Worm (Caenorhabditis elegans) whole organism, L1 larva: ENCODE data around the gene Y50D4A.5.

ENCODE experiments used
- C16A3.4 ChIP-seq: fragments of 150-350 bp; optimal IDR thresholded peaks from 2 replicates; lab custom pipeline; 2014; ENCODE audit warnings: missing biosample characterization, missing genetic modification characterization
- C34B4.2 ChIP-seq: sonication (generic microtip); optimal IDR thresholded peaks from 2 replicates; lab custom pipeline; 2017; ENCODE audit warnings: mild to moderate bottlenecking, missing genetic modification characterization, missing compliant biosample characterization
- F16B12.6 ChIP-seq: fragments of 150-350 bp; optimal IDR thresholded peaks from 2 replicates; lab custom pipeline; 2014; ENCODE audit warnings: missing biosample characterization, missing genetic modification characterization
- ama-1 ChIP-seq: fragments of 150-350 bp; optimal IDR thresholded peaks from 2 replicates; lab custom pipeline; 2014
- blmp-1 ChIP-seq: fragments of 150-350 bp; optimal IDR thresholded peaks from 2 replicates; lab custom pipeline; 2014; ENCODE audit warnings: missing biosample characterization, missing genetic modification characterization
- ceh-8 ChIP-seq: fragments of 200-800 bp; sonication (Bioruptor generic); optimal IDR thresholded peaks from 2 replicates; lab custom pipeline; 2018; ENCODE audit warnings: mild to moderate bottlenecking, missing genetic modification characterization, moderate library complexity, missing compliant biosample characterization
- ceh-82 ChIP-seq, 3 experiments: fragments of 150-350 bp in 1 of 3; sonication (generic microtip) in 2 of 3; optimal IDR thresholded peaks; 2 replicates each; lab custom pipeline; 2014 to 2017; ENCODE audit warnings: missing biosample characterization in 3 of 3, missing genetic modification characterization in 3 of 3
- ceh-90 ChIP-seq: sonication (generic microtip); optimal IDR thresholded peaks from 2 replicates; lab custom pipeline; 2016; ENCODE audit warnings: missing genetic modification characterization, missing compliant biosample characterization
- dsc-1 ChIP-seq: sonication (generic microtip); optimal IDR thresholded peaks from 2 replicates; lab custom pipeline; 2016; ENCODE audit warnings: mild to moderate bottlenecking, missing genetic modification characterization, missing compliant biosample characterization
- egl-13 ChIP-seq: sonication (generic microtip); optimal IDR thresholded peaks from 2 replicates; lab custom pipeline; 2016; ENCODE audit warnings: missing genotype, missing genetic modification reagents, missing genetic modification characterization, missing compliant biosample characterization
- egl-27 ChIP-seq, 2 experiments: fragments of 150-350 bp in 1 of 2; sonication (generic microtip); optimal IDR thresholded peaks; 3 replicates each; lab custom pipeline; 2017 to 2018; ENCODE audit warnings: missing biosample characterization in 2 of 2, missing genetic modification characterization in 2 of 2, missing genetic modification reagents in 2 of 2
- elt-3 ChIP-seq, 6 experiments: fragments of 150-350 bp in 1 of 6; sonication (generic microtip); optimal IDR thresholded peaks; 2 replicates each; lab custom pipeline; 2017 to 2018; ENCODE audit warnings: missing biosample characterization in 6 of 6, missing genetic modification characterization in 6 of 6, inconsistent platforms in 1 of 6
- ets-5 ChIP-seq: fragments of 200-800 bp; sonication (Bioruptor generic); IDR thresholded peaks from 2 replicates; pipeline ENCODE4 v1.3.6; 2022; ENCODE audit warnings: missing genetic modification characterization, missing compliant biosample characterization
- fkh-10 ChIP-seq: sonication (generic microtip); optimal IDR thresholded peaks from 2 replicates; lab custom pipeline; 2017; ENCODE audit warnings: missing biosample characterization, missing genetic modification reagents, missing genetic modification characterization
- fkh-8 ChIP-seq: sonication (generic microtip); optimal IDR thresholded peaks from 2 replicates; lab custom pipeline; 2016; ENCODE audit warnings: mild to moderate bottlenecking, missing genetic modification characterization, missing compliant biosample characterization
- hlh-17 ChIP-seq: fragments of 200-800 bp; sonication (Bioruptor generic); optimal IDR thresholded peaks from 2 replicates; lab custom pipeline; 2018; ENCODE audit warnings: missing genetic modification characterization, mild to moderate bottlenecking, missing compliant biosample characterization, moderate library complexity, borderline replicate concordance
- hlh-4 ChIP-seq: sonication (generic microtip); optimal IDR thresholded peaks from 2 replicates; lab custom pipeline; 2016; ENCODE audit warnings: mild to moderate bottlenecking, missing genetic modification characterization, missing compliant biosample characterization
- isw-1 ChIP-seq: fragments of 200-800 bp; sonication (Bioruptor generic); IDR thresholded peaks from 2 replicates; pipeline ENCODE4 v1.3.6; 2022; ENCODE audit warnings: missing genetic modification characterization, missing compliant biosample characterization
- lin-14 ChIP-seq: fragments of 200-800 bp; sonication (Bioruptor generic); optimal IDR thresholded peaks from 2 replicates; lab custom pipeline; 2018; ENCODE audit warnings: mild to moderate bottlenecking, missing genetic modification characterization, moderate library complexity, missing compliant biosample characterization
- lin-39 ChIP-seq: fragments of 150-350 bp; optimal IDR thresholded peaks from 2 replicates; lab custom pipeline; 2014; ENCODE audit warnings: missing biosample characterization, missing genetic modification reagents, missing genetic modification characterization
- lsy-2 ChIP-seq, 2 experiments: fragments of 150-350 bp; optimal IDR thresholded peaks; 2 replicates each; lab custom pipeline; 2014; ENCODE audit warnings: missing biosample characterization in 2 of 2, missing genetic modification characterization in 2 of 2
- mab-9 ChIP-seq: fragments of 200-800 bp; sonication (Bioruptor generic); IDR thresholded peaks from 2 replicates; pipeline ENCODE4 v1.3.6; 2022; ENCODE audit warnings: missing genetic modification reagents, missing genetic modification characterization, missing compliant biosample characterization
- nhr-11 ChIP-seq: fragments of 150-350 bp; optimal IDR thresholded peaks from 2 replicates; lab custom pipeline; 2014; ENCODE audit warnings: missing biosample characterization, missing genetic modification characterization
- nhr-47 ChIP-seq: sonication (generic microtip); optimal IDR thresholded peaks from 2 replicates; lab custom pipeline; 2016; ENCODE audit warnings: mild to moderate bottlenecking, missing genetic modification characterization, moderate library complexity, missing compliant biosample characterization
- nhr-71 ChIP-seq: sonication (generic microtip); optimal IDR thresholded peaks from 2 replicates; lab custom pipeline; 2016; ENCODE audit warnings: mild to moderate bottlenecking, missing genetic modification characterization, moderate library complexity, missing compliant biosample characterization
- nhr-76 ChIP-seq: sonication (generic microtip); optimal IDR thresholded peaks from 2 replicates; lab custom pipeline; 2017; ENCODE audit warnings: missing biosample characterization, missing genetic modification characterization
- nhr-77 ChIP-seq: fragments of 150-350 bp; optimal IDR thresholded peaks from 2 replicates; lab custom pipeline; 2014; ENCODE audit warnings: missing biosample characterization, missing genetic modification characterization
- nhr-84 ChIP-seq: sonication (generic microtip); optimal IDR thresholded peaks from 2 replicates; lab custom pipeline; 2017; ENCODE audit warnings: missing biosample characterization, missing genetic modification characterization
- rnt-1 ChIP-seq: sonication (generic microtip); optimal IDR thresholded peaks from 2 replicates; lab custom pipeline; 2016; ENCODE audit warnings: mild to moderate bottlenecking, missing genetic modification characterization, moderate library complexity, missing compliant biosample characterization
- skn-1 ChIP-seq: fragments of 150-350 bp; optimal IDR thresholded peaks from 2 replicates; lab custom pipeline; 2014; ENCODE audit warnings: missing biosample characterization, missing genetic modification characterization
- snpc-4 ChIP-seq: fragments of 150-350 bp; optimal IDR thresholded peaks from 2 replicates; lab custom pipeline; 2014; ENCODE audit warnings: missing biosample characterization, missing genetic modification characterization
- sox-4 ChIP-seq: sonication (generic microtip); optimal IDR thresholded peaks from 2 replicates; lab custom pipeline; 2016; ENCODE audit warnings: missing genetic modification characterization, missing compliant biosample characterization
- tbx-2 ChIP-seq: sonication (generic microtip); optimal IDR thresholded peaks from 2 replicates; lab custom pipeline; 2016; ENCODE audit warnings: missing genetic modification characterization, missing compliant biosample characterization
- unc-130 ChIP-seq: fragments of 150-350 bp; optimal IDR thresholded peaks from 2 replicates; lab custom pipeline; 2017; ENCODE audit warnings: missing biosample characterization, missing genetic modification characterization, inconsistent platforms
- unc-98 ChIP-seq: fragments of 200-800 bp; sonication (Bioruptor generic); IDR thresholded peaks from 2 replicates; pipeline ENCODE4 v1.3.6; 2022; ENCODE audit warnings: missing genetic modification characterization, missing compliant biosample characterization
- zip-4 ChIP-seq: fragments of 200-800 bp; sonication (Bioruptor generic); optimal IDR thresholded peaks from 2 replicates; lab custom pipeline; 2018; ENCODE audit warnings: mild to moderate bottlenecking, missing genetic modification characterization, moderate library complexity, missing compliant biosample characterization
- ztf-4 ChIP-seq: fragments of 150-350 bp; optimal IDR thresholded peaks from 2 replicates; lab custom pipeline; 2014; ENCODE audit warnings: missing biosample characterization, missing genetic modification characterization

The Y50D4A.5 gene

DNA sequence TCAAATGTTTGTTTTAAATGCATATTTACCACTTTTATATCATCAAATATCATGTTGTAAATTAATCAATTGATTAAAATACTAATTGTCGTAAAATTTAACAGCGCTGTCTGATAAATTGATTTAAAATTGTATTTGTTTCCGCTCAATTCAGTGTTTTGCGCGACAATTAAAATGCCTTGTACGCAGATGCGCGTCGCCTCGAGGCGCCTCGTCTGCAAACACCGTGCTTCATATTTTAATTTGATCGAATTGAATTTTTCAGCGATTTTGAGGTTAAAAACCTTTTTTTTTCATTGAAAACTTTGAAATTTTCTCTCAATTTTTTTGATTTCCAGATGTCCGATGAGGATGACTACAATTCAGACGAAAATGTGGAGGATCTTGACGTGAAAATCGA, at the start of gene Y50D4A.5 (continued):
- no peak for TF ChIP-seq zip-4
- TF ChIP-seq fkh-8: no peak
- TF ChIP-seq hlh-4: no peak
- TF ChIP-seq nhr-47: peak; percentile 47
- no peak for TF ChIP-seq ztf-4 (tag; lab: Kevin White, UChicago)
- no peak for TF ChIP-seq C16A3.4 (tag; lab: Kevin White, UChicago)
- no peak for TF ChIP-seq ceh-8 (GFP tag; lab: Kevin White, UChicago)
- TF ChIP-seq skn-1 (tag; lab: Kevin White, UChicago): no peak
- no peak for TF ChIP-seq nhr-11 (tag; lab: Kevin White, UChicago)
- TF ChIP-seq nhr-76: no peak
- TF ChIP-seq fkh-10 (GFP tag; lab: Kevin White, UChicago): no peak
- no peak for TF ChIP-seq egl-27 (tag; optimal IDR thresholded peaks at IDR 0.05; lab: Kevin White, UChicago)
- TF ChIP-seq tbx-2 (tag; lab: Kevin White, UChicago): peak; percentile 28
- peak; percentile 78 for TF ChIP-seq F16B12.6 (tag; lab: Kevin White, UChicago)
- no peak for TF ChIP-seq ets-5 (GFP tag; lab: Robert Waterston, UW)
- no peak for TF ChIP-seq lin-39 (tag; lab: Kevin White, UChicago)
- no peak for TF ChIP-seq mab-9 (GFP tag; lab: Robert Waterston, UW)
- TF ChIP-seq dsc-1 (tag; lab: Kevin White, UChicago): peak; percentile 31
- TF ChIP-seq sox-4 (tag; lab: Kevin White, UChicago): no peak
- no peak for TF ChIP-seq unc-98 (GFP tag; lab: Robert Waterston, UW)
- no peak for TF ChIP-seq egl-13 (tag; lab: Kevin White, UChicago)
- no peak for TF ChIP-seq hlh-17 (GFP tag; lab: Kevin White, UChicago)
- TF ChIP-seq snpc-4 (tag; lab: Kevin White, UChicago): no peak
- no peak for TF ChIP-seq nhr-71 (tag; lab: Kevin White, UChicago)
- no peak for TF ChIP-seq blmp-1 (tag; lab: Kevin White, UChicago)
- peak; percentile 45 for TF ChIP-seq isw-1 (GFP tag; lab: Robert Waterston, UW)
- no peak for TF ChIP-seq rnt-1 (tag; lab: Kevin White, UChicago)
- no peak for TF ChIP-seq nhr-77 (tag; lab: Kevin White, UChicago)
- TF ChIP-seq unc-130 (tag; lab: Kevin White, UChicago): no peak
- no peak for TF ChIP-seq nhr-84
- TF ChIP-seq elt-3 (tag; optimal IDR thresholded peaks at IDR 0.05; lab: Kevin White, UChicago): no peak

DNA sequence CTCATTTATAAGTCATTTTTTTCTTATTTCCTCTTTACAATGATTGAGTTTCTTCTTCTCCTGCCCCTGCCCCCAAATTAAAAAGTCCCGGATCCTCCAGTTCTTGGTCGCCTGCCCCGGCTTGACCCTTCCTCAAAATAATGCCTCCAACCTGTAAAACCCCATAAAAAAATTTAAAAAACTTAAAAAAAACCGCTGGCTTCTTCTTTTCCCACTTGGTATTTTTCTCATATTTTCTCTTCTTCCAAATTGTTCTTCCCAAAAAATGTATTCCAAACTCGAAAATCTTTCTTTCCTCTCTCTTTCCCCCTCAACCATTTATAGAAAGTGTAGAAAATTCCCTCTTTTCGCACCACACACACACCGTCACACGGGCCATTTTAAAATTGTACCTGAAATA, 49.7 kb upstream of the Y50D4A.5 start:
- TF ChIP-seq lin-14 (GFP tag; lab: Kevin White, UChicago): peak; percentile 15
- peak in 1 of 3 experiments; percentile 9 for TF ChIP-seq ceh-82 (tag; optimal IDR thresholded peaks at IDR 0.05; lab: Kevin White, UChicago)
- TF ChIP-seq isw-1 (GFP tag; lab: Robert Waterston, UW): no peak
- TF ChIP-seq, all 84 proteins: peak for 2

DNA sequence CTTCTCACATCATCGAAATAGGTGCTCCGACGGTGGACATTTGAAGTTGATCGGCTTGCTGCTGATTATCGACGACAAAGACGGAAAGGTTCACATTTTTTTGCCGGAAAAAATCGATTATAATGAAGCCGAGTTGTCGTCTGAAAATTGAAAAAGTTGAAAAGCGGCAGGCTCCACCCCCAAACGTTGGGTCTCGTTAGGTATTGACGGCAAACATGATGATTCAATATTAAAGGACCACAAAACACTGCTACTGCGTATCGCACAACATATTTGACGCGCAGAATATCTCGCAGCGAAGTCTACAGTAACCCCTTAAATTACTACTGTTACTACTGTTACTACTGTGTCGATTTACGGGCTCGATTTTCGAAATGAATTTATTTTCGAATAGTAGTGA, 48.9 kb upstream of the Y50D4A.5 start:
- TF ChIP-seq nhr-47 (peak; percentile 11), lsy-2 (tag; optimal IDR thresholded peaks at IDR 0.05; lab: Kevin White, UChicago) (peak in 1 of 2 experiments; percentile 6), fkh-10 (GFP tag; lab: Kevin White, UChicago) (peak; percentile 5), rnt-1 (tag; lab: Kevin White, UChicago) (peak; percentile 27), ceh-90 (tag; lab: Kevin White, UChicago) (no peak), mab-9 (GFP tag; lab: Robert Waterston, UW) (no peak), isw-1 (GFP tag; lab: Robert Waterston, UW) (no peak), C34B4.2 (tag; lab: Kevin White, UChicago) (peak; percentile 11), nhr-71 (tag; lab: Kevin White, UChicago) (peak; percentile 4), ztf-4 (tag; lab: Kevin White, UChicago) (peak; percentile 69), fkh-8 (no peak), ama-1 (peak; percentile 23), dsc-1 (tag; lab: Kevin White, UChicago) (peak; percentile 30)
